Fruit fly (Drosophila melanogaster): ENCODE results near the gene CG31248.

CG31248 gene

dm6 chr3R:7171384-7172099 lies 42.4 kb downstream of the CG31248 start (continued):
- TF ChIP-seq CG6654 (GFP tag; optimal IDR thresholded peaks at IDR 0.05), result no peak
- TF ChIP-seq pfk (GFP tag; optimal IDR thresholded peaks at IDR 0.05), result no peak
- no peak for TF ChIP-seq gem (tag; optimal IDR thresholded peaks at IDR 0.05)
- no peak for TF ChIP-seq CG34422 (GFP tag; IDR thresholded peaks at IDR 0.05)
- no peak for TF ChIP-seq lab (GFP tag; optimal IDR thresholded peaks at IDR 0.05)
- TF ChIP-seq tup (GFP tag; optimal IDR thresholded peaks at IDR 0.05), result no peak
- no peak for TF ChIP-seq CG12219 (GFP tag; optimal IDR thresholded peaks at IDR 0.05)
- TF ChIP-seq ttk (GFP tag; IDR thresholded peaks at IDR 0.05), result no peak
- TF ChIP-seq sc (optimal IDR thresholded peaks at IDR 0.05), result no peak
- no peak for TF ChIP-seq sc (GFP tag; optimal IDR thresholded peaks at IDR 0.05)
- TF ChIP-seq Awh (GFP tag; IDR thresholded peaks at IDR 0.05), result no peak
- no peak for TF ChIP-seq CG7928 (GFP tag; optimal IDR thresholded peaks at IDR 0.05)
- TF ChIP-seq CG32532 (GFP tag; IDR thresholded peaks at IDR 0.05), result no peak
- no peak for TF ChIP-seq Hey (tag; optimal IDR thresholded peaks at IDR 0.05)
- no peak for TF ChIP-seq cato (GFP tag; optimal IDR thresholded peaks at IDR 0.05; ENCODE audit: borderline replicate concordance)
- no peak for TF ChIP-seq Hmx (GFP tag; optimal IDR thresholded peaks at IDR 0.05)
- TF ChIP-seq HmgZ (tag; optimal IDR thresholded peaks at IDR 0.05), result no peak
- TF ChIP-seq CG9727 (GFP tag; optimal IDR thresholded peaks at IDR 0.05), result peak; percentile 16
- TF ChIP-seq ap (GFP tag; IDR thresholded peaks at IDR 0.05), result no peak
- TF ChIP-seq dmrt11E (tag; optimal IDR thresholded peaks at IDR 0.05), result peak; percentile 59
- no peak for TF ChIP-seq Nf-YB (GFP tag; optimal IDR thresholded peaks at IDR 0.05)
- no peak for TF ChIP-seq Abd-B (GFP tag; optimal IDR thresholded peaks at IDR 0.05)
- no peak for TF ChIP-seq CG31441 (GFP tag; IDR thresholded peaks at IDR 0.05)
- no peak for TF ChIP-seq Aef1 (GFP tag; IDR thresholded peaks at IDR 0.05)
- no peak for TF ChIP-seq ssp (GFP tag; IDR thresholded peaks at IDR 0.05)
- no peak for TF ChIP-seq CG9437 (GFP tag; optimal IDR thresholded peaks at IDR 0.05)
- TF ChIP-seq Ssrp (tag; optimal IDR thresholded peaks at IDR 0.05), result peak; percentile 34
- no peak for TF ChIP-seq Dbx (GFP tag; IDR thresholded peaks at IDR 0.05)
- peak; percentile 65 for TF ChIP-seq CG2712 (tag; optimal IDR thresholded peaks at IDR 0.05)
- TF ChIP-seq CG13424 (tag; optimal IDR thresholded peaks at IDR 0.05), result peak; percentile 18
- no peak for TF ChIP-seq CG13287 (GFP tag; IDR thresholded peaks at IDR 0.05; ENCODE audit: partially characterized antibody)
- TF ChIP-seq tin (GFP tag; optimal IDR thresholded peaks at IDR 0.05), result peak; percentile 2
- TF ChIP-seq Tbp (GFP tag; optimal IDR thresholded peaks at IDR 0.05), result no peak
- no peak for TF ChIP-seq zf30C (GFP tag; optimal IDR thresholded peaks at IDR 0.05)
- TF ChIP-seq oc (tag; optimal IDR thresholded peaks at IDR 0.05), result no peak
- no peak for TF ChIP-seq CG17802 (tag; optimal IDR thresholded peaks at IDR 0.05)
- no peak for TF ChIP-seq scrt (GFP tag; optimal IDR thresholded peaks at IDR 0.05)
- TF ChIP-seq bigmax (GFP tag; optimal IDR thresholded peaks at IDR 0.05), result no peak
- TF ChIP-seq dmrt99B (tag; optimal IDR thresholded peaks at IDR 0.05), result peak; percentile 0
- TF ChIP-seq Lhr (GFP tag; optimal IDR thresholded peaks at IDR 0.05), result no peak
- no peak for TF ChIP-seq so (GFP tag; IDR thresholded peaks at IDR 0.05)
- peak; percentile 30 for TF ChIP-seq Sox102F (GFP tag; optimal IDR thresholded peaks at IDR 0.05)
- peak; percentile 11 for TF ChIP-seq CoRest (tag; optimal IDR thresholded peaks at IDR 0.05)
- no peak for TF ChIP-seq nerfin-2 (GFP tag; IDR thresholded peaks at IDR 0.05; ENCODE audit: partially characterized antibody)
- no peak for TF ChIP-seq CG10321 (GFP tag; IDR thresholded peaks at IDR 0.05)
- TF ChIP-seq Elba2 (GFP tag; optimal IDR thresholded peaks at IDR 0.05), result no peak
- TF ChIP-seq Dref (GFP tag; IDR thresholded peaks at IDR 0.05), result no peak
- peak; percentile 43; the same call in 1 of the 2 replicates for TF ChIP-seq Xrp1 (GFP tag; IDR thresholded peaks at IDR 0.05)
- TF ChIP-seq CG10979 (tag; optimal IDR thresholded peaks at IDR 0.05), result peak; percentile 62
- TF ChIP-seq fu2 (GFP tag; optimal IDR thresholded peaks at IDR 0.05), result no peak

Measured in whole organism, embryonic.